Worm (Caenorhabditis elegans): ENCODE data around the gene magu-4.
A peak's percentile ranks its signal among the peaks of the same experiment; 100 is the strongest.

magu-4 gene

ce11 chrIV:9993403-9994132 lies 16.0 kb upstream of the magu-4 start (continued):
- TF ChIP-seq ZK337.2 (GFP tag; IDR thresholded peaks at IDR 0.05) (no peak), ces-1 (GFP tag; optimal IDR thresholded peaks at IDR 0.05) (no peak), mxl-2 (GFP tag; conservative IDR thresholded peaks at IDR 0.05) (no peak)

DNA sequence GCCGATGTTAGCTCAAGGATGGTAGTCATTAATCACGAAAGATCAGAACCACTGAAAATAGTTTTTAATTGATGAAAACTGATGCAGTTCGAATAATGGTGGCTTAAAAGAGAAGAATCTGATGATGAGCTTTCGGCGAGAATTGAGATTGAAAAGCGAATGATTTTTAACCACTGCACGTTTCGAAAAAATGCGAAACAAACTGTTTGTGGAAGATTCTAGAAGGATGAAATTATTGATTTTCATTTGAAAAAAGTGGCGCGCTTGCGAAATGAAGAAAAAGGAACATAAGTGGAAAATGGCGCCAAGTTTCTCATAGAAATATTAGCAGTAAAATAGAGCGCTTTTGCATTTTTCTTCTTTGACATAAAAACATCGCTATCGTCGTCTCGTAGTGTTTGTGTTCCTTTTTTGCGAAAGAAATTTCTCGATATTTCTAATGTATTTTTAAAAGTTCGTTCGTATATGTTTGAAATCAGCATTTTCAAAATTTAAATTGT lies 14.6 kb upstream of the magu-4 start, which contains the start of gene uba-1:
Gene uba-1 (minus strand): TSS at position 51 of the 500 bp plus-strand sequence.
- TF ChIP-seq ceh-62 (tag; optimal IDR thresholded peaks at IDR 0.05) (no peak), nhr-111 (GFP tag; optimal IDR thresholded peaks at IDR 0.05) (no peak), T26A8.4 (GFP tag; IDR thresholded peaks at IDR 0.05) (peak; percentile 75), nhr-41 (GFP tag; IDR thresholded peaks at IDR 0.05) (no peak), mdt-29 (GFP tag; IDR thresholded peaks at IDR 0.05) (no peak), lsy-2 (tag; optimal IDR thresholded peaks at IDR 0.05) (peak in 1 of 2 experiments; percentile 69), arid-1 (GFP tag; conservative IDR thresholded peaks at IDR 0.05) (no peak), nhr-28 (tag; optimal IDR thresholded peaks at IDR 0.05) (peak; percentile 19), Y48G9A.11 (GFP tag; IDR thresholded peaks at IDR 0.05) (no peak), unc-62 (GFP tag; optimal IDR thresholded peaks at IDR 0.05 in 1 of 2) (no peak), unc-62 (tag; optimal IDR thresholded peaks at IDR 0.05) (no peak), daf-16 (GFP tag; optimal IDR thresholded peaks at IDR 0.05) (peak in 1 of 2 experiments; percentile 45), daf-16 (tag; optimal IDR thresholded peaks at IDR 0.05) (peak; percentile 65), set-16 (GFP tag; IDR thresholded peaks at IDR 0.05) (no peak), lim-7 (GFP tag; IDR thresholded peaks at IDR 0.05) (no peak), daf-12 (tag; optimal IDR thresholded peaks at IDR 0.05) (no peak), unc-130 (GFP tag; optimal IDR thresholded peaks at IDR 0.05) (peak; percentile 51), ceh-44 (GFP tag; IDR thresholded peaks at IDR 0.05) (no peak), zip-11 (GFP tag; IDR thresholded peaks at IDR 0.05) (no peak), unc-39 (tag; optimal IDR thresholded peaks at IDR 0.05) (no peak), dpl-1 (GFP tag; optimal IDR thresholded peaks at IDR 0.05) (peak; percentile 52), duxl-1 (tag; optimal IDR thresholded peaks at IDR 0.05; ENCODE audit: poor library complexity) (peak; percentile 4), dve-1 (tag; optimal IDR thresholded peaks at IDR 0.05; ENCODE audit: insufficient read depth) (peak; percentile 87), zfp-2 (tag; optimal IDR thresholded peaks at IDR 0.05) (no peak), vab-7 (GFP tag; IDR thresholded peaks at IDR 0.05) (0 out of 2 replicates have a peak, but pooled peaks have one; percentile 15), mes-2 (tag; optimal IDR thresholded peaks at IDR 0.05; ENCODE audit: poor library complexity, severe bottlenecking) (peak; percentile 57), Y105C5A.15 (GFP tag; IDR thresholded peaks at IDR 0.05) (0 out of 2 replicates have a peak, but pooled peaks have one; percentile 18), ZK337.2 (GFP tag; IDR thresholded peaks at IDR 0.05) (no peak), lin-38 (GFP tag; IDR thresholded peaks at IDR 0.05) (peak; percentile 81), lin-1 (GFP tag; IDR thresholded peaks at IDR 0.05) (no peak), saeg-2 (GFP tag; IDR thresholded peaks at IDR 0.05) (no peak), hlh-11 (tag; optimal IDR thresholded peaks at IDR 0.05) (peak; percentile 13), tag-97 (GFP tag; IDR thresholded peaks at IDR 0.05) (no peak), attf-4 (tag; optimal IDR thresholded peaks at IDR 0.05) (no peak), nhr-237 (tag; optimal IDR thresholded peaks at IDR 0.05) (no peak), lin-29 (GFP tag; IDR thresholded peaks at IDR 0.05) (no peak), aha-1 (tag) (no peak), lin-13 (GFP tag; optimal IDR thresholded peaks at IDR 0.05) (no peak), spr-3 (GFP tag; optimal IDR thresholded peaks at IDR 0.05) (no peak), dmd-9 (GFP tag; IDR thresholded peaks at IDR 0.05) (no peak), zfp-3 (GFP tag; conservative IDR thresholded peaks at IDR 0.05) (peak; percentile 92), D1046.2 (GFP tag; IDR thresholded peaks at IDR 0.05) (no peak), nhr-42 (GFP tag; IDR thresholded peaks at IDR 0.05) (0 out of 2 replicates have a peak, but pooled peaks have one; percentile 41), Y5F2A.4 (GFP tag; optimal IDR thresholded peaks at IDR 0.05) (no peak), cey-2 (tag; optimal IDR thresholded peaks at IDR 0.05; ENCODE audit: borderline replicate concordance, insufficient read depth) (no peak), lin-39 (tag; optimal IDR thresholded peaks at IDR 0.05) (no peak)
